Worm (Caenorhabditis elegans): Measurements from ENCODE around the gene gcl-1.

ce11 chrIV:13453509-13453908 is 40.8 kb upstream of the gcl-1 start:
- TF ChIP-seq ama-1 (optimal IDR thresholded peaks at IDR 0.05), result no peak
- TF ChIP-seq nhr-67 (tag; optimal IDR thresholded peaks at IDR 0.05), result no peak
- TF ChIP-seq ceh-82 (tag; optimal IDR thresholded peaks at IDR 0.05), result no peak
- TF ChIP-seq ztf-4 (tag; optimal IDR thresholded peaks at IDR 0.05), result no peak
- no peak for TF ChIP-seq nhr-76 (tag; optimal IDR thresholded peaks at IDR 0.05)
- peak; percentile 60 for TF ChIP-seq lin-15B (tag; optimal IDR thresholded peaks at IDR 0.05)
- TF ChIP-seq unc-62 (GFP tag; optimal IDR thresholded peaks at IDR 0.05), result no peak
- no peak for TF ChIP-seq tbx-2 (tag; optimal IDR thresholded peaks at IDR 0.05)
- TF ChIP-seq pha-4 (tag; optimal IDR thresholded peaks at IDR 0.05), result peak; percentile 46
- TF ChIP-seq pqm-1 (tag; optimal IDR thresholded peaks at IDR 0.05), result no peak
- no peak for TF ChIP-seq ceh-28 (tag; optimal IDR thresholded peaks at IDR 0.05)
- no peak for TF ChIP-seq unc-39 (tag; optimal IDR thresholded peaks at IDR 0.05)
- no peak for TF ChIP-seq sea-2 (GFP tag; optimal IDR thresholded peaks at IDR 0.05)
- TF ChIP-seq fkh-10 (GFP tag; optimal IDR thresholded peaks at IDR 0.05), result no peak
